Fruit fly (Drosophila melanogaster) Kc167 (cell line): ENCODE data around the gene Btnd.

Source experiments
- Myc ChIP-seq: fragments of >200 bp; optimal IDR thresholded peaks from 2 replicates; lab custom pipeline; 2017; ENCODE audit warnings: missing external identifiers
- Sin3A ChIP-seq: fragments of >200 bp; optimal IDR thresholded peaks from 2 replicates; lab custom pipeline; 2018; ENCODE audit warnings: missing external identifiers
- h ChIP-seq: fragments of >200 bp; optimal IDR thresholded peaks from 3 replicates; lab custom pipeline; 2018; ENCODE audit warnings: missing external identifiers
- insv ChIP-seq: fragments of >200 bp; optimal IDR thresholded peaks from 3 replicates; lab custom pipeline; 2018; ENCODE audit warnings: missing external identifiers
- psq ChIP-seq: fragments of >200 bp; optimal IDR thresholded peaks from 2 replicates; lab custom pipeline; 2017; ENCODE audit warnings: missing external identifiers
- ttk ChIP-seq: sonication (Bioruptor generic); optimal IDR thresholded peaks from 2 replicates; lab custom pipeline; 2017; ENCODE audit warnings: missing external identifiers

Gene Btnd

DNA sequence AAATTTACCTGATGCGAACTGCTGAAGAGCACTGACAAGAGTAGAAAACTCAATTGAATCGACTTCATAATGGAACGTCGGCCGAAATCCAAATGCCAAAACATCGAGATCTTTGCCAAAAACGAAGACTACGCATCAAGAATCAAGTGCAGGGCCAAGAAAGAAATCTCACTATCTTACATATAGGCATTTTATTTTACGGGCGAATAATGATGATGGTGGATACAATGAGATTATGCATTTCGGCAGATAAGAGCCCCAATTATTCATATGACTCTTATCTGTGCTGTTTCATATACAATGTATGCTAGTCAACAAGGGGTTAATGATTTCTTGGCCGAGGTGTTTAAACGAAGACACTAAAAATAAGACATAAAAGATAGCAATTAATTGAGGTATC is at the start of gene Btnd:
Gene Btnd, minus strand, starts transcription at position 101 of the 400 bp plus-strand sequence.
- TF ChIP-seq insv (lab: Kevin White, UChicago) (no peak), h (lab: Kevin White, UChicago) (no peak), Sin3A (lab: Kevin White, UChicago) (no peak), ttk (lab: Kevin White, UChicago) (no peak), Myc (lab: Kevin White, UChicago) (no peak), psq (lab: Kevin White, UChicago) (no peak)

DNA sequence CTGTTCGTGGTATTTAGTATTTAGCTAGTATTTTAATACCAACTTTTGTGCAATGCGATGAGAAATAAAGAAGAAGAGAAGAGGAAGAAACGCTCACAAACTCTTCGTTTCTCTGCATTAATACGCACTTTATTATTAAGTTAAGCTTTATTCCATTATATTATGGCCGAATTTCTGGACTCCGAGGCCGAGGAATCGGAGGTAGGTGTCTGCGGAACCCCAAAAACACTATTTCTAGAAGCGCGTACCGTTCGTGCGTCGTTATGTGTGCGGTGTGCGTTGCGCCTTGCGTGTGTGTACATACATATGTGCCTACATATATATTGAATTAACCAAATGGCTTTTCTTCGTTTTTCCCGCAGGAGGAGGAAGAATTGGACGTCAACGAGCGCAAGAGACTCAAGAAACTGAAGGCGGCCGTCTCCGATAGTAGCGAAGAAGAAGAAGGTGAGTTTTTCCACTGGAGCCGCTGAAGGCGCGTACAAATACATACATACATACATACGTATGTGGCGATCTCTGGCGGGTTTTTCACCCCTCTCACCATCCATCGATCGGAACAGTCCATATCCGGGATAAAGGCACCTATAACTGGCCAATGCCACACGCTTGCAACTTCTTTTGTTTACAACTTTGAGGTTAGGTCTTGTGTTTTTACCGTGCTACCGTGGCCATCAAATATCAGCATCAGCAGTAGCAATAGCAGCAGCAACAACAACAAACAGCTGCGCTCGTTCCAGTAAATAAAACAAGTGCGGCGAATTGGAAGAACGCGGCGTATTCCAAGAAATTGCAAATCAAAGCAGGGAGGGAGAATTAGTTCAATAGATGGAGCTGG is 48.8 kb upstream of the Btnd start, which contains the start of gene Spt6:
Gene Spt6, plus strand, starts transcription at position 53 of the 838 bp plus-strand sequence.
- TF ChIP-seq insv (lab: Kevin White, UChicago) = no peak
- no peak for TF ChIP-seq Sin3A (lab: Kevin White, UChicago)
- no peak for TF ChIP-seq h (lab: Kevin White, UChicago)
- no peak for TF ChIP-seq psq (lab: Kevin White, UChicago)
- TF ChIP-seq ttk (lab: Kevin White, UChicago) = no peak
- no peak for TF ChIP-seq Myc (lab: Kevin White, UChicago)

DNA sequence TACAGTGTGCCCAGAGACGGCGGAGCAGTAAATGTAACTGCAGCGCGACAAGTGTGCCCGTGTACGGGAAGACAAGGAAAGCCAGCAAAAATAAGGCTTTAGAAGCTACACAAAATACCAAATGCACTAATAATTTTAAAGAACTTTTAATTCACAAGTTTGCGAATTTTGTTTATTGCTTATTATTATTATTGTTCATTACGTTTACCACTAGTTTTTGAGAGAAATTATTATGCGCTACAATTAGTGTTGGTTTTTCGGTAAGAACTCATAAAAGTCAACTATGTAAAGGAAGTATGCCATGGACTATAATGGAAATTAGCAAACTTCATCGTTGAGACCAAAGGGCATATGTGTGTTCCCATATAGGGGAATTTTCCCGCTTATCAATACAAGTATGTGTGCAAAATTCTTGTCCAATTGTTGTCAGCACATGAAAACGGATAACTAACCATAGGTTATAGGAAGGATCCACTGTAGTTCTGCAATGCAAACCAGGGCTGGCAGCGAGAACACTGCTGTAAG is 48.1 kb upstream of the Btnd start, which contains the start of gene schlank:
Gene schlank, minus strand, starts transcription at position 42 of the 525 bp plus-strand sequence.
- TF ChIP-seq h (lab: Kevin White, UChicago) (no peak), psq (lab: Kevin White, UChicago) (no peak), insv (lab: Kevin White, UChicago) (no peak), Sin3A (lab: Kevin White, UChicago) (no peak), Myc (lab: Kevin White, UChicago) (no peak), ttk (lab: Kevin White, UChicago) (no peak)

DNA sequence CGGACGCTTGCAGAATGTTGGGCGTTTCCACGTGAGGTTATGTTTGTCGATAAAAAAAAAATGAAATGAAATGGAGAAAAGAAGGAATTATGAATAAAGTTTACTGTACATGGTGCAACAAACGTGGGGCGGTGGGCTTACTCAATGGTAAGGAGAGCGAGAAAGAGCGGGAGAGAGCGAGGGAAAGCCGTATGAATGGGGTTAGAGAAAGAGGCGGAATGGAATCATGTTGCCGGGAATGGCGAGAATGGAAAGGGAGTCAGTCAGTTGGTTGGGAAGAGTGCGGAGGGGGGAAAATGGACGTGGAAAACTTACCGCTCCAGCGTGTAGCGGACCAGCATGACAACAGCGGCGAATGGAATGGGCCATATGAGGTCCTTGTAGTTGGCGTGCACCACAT is 47.0 kb upstream of the Btnd start:
- TF ChIP-seq ttk (lab: Kevin White, UChicago) = peak; percentile 51
- TF ChIP-seq psq (lab: Kevin White, UChicago) = no peak

DNA sequence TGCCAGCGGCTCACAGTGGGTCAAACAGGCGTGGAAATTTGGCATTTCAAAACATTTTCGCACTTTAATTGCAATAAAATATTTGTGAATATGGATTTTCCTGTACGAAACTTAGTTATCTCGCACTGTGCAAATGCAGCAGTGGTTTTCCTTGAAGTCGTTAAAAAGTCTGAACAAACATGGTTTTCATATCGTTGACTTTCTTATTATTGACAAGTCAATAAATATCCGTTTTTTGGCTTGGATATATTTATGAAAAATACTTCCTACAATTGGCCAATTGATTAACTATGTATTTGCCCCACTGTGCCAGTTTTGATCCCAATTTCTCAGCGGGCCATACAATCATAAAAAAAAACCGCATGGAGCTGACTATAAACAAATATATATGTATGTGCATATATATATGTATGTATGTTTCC is 46.3 kb upstream of the Btnd start:
- TF ChIP-seq ttk (lab: Kevin White, UChicago) (no peak), h (lab: Kevin White, UChicago) (no peak), Sin3A (lab: Kevin White, UChicago) (no peak), Myc (lab: Kevin White, UChicago) (no peak), psq (lab: Kevin White, UChicago) (no peak), insv (lab: Kevin White, UChicago) (no peak)

DNA sequence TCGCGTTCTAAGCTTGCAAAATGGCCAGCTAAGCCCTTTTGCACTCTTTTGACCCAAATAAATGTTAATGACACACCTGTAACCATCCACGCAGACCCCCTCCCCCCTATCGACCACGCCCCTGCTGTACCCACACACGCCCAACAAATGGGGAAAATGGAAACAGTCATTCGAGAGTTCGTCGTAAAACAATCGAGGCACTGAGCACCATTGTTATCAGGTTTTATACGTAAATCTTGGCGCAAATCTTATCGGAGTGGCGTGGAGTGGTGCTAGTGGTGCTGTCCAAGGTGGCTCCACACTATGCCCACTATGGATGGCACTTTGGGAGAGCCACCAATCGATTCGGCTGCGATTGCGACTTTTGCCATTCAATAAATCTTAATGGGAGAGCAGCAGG is 45.3 kb upstream of the Btnd start:
- no peak for TF ChIP-seq h (lab: Kevin White, UChicago)
- TF ChIP-seq psq (lab: Kevin White, UChicago) = no peak
- no peak for TF ChIP-seq insv (lab: Kevin White, UChicago)
- TF ChIP-seq Sin3A (lab: Kevin White, UChicago) = no peak
- no peak for TF ChIP-seq ttk (lab: Kevin White, UChicago)
- no peak for TF ChIP-seq Myc (lab: Kevin White, UChicago)

DNA sequence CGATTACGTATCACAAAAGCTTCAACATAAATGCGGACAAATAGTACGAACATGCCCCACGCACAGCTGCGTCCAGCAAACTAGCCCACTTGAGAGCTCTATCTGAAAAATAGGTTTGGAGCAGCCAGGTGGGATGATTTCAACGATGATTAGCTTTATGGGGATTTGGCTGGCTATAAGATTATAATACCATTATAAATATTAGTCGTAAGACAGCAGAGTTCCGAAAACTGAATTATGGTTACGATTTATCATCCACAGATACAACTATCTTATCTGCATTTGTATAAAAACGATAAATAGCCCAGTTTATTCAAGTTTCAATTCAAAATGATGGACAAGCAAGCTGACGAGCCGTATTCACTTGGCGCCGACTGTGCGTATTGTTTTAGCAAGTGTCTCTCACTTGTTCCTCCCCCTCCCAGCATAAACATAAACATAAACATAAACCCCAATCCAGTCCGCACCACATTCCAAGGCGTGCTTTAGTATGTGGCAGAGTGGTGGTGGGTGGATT is 44.5 kb upstream of the Btnd start:
- TF ChIP-seq insv (lab: Kevin White, UChicago) (no peak), ttk (lab: Kevin White, UChicago) (no peak), Sin3A (lab: Kevin White, UChicago) (no peak), h (lab: Kevin White, UChicago) (no peak), Myc (lab: Kevin White, UChicago) (no peak), psq (lab: Kevin White, UChicago) (no peak)

DNA sequence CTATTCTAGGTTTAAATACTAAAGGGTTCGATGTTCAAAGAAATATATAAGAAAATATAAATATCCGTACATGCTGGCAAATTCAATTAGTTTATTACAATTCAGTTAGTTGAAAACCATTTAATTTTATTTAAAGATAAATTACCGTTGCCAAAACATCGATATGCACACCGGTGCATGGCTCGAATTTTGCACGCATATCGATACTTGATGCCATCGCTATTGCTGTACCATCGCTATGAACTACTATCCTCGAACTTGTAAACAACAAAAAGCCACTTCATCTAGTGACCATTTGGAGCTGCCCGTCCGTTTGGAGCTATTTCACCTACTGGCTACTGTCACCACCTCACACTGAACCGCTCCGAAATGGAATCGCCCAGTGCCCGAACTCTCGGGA is 41.8 kb upstream of the Btnd start, which contains the start of gene Josd:
Gene Josd, plus strand, starts transcription at position 270 of the 400 bp plus-strand sequence.
- TF ChIP-seq Sin3A (lab: Kevin White, UChicago) = no peak
- no peak for TF ChIP-seq insv (lab: Kevin White, UChicago)
- no peak for TF ChIP-seq psq (lab: Kevin White, UChicago)
- TF ChIP-seq ttk (lab: Kevin White, UChicago) = no peak
- TF ChIP-seq h (lab: Kevin White, UChicago) = no peak
- TF ChIP-seq Myc (lab: Kevin White, UChicago) = no peak

DNA sequence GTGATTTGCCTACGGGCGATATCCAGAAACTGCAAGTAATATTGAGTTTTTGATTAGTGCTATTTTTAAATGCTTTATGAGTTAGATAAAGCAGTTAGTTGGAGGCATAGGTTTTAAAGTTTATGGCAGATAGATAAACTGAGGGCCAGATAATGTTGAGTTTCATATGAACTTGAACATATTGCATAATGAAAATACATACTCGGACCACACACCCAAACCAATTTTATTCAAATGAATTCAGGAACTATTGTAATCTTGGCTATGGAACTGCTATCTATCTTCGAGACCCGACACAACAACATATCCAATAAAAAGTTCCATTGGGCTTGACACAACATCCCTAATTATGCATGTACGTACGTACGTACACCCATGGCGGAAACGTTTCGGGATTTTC is 40.6 kb upstream of the Btnd start:
- TF ChIP-seq ttk (lab: Kevin White, UChicago) = no peak
- no peak for TF ChIP-seq insv (lab: Kevin White, UChicago)
- no peak for TF ChIP-seq h (lab: Kevin White, UChicago)
- TF ChIP-seq Sin3A (lab: Kevin White, UChicago) = no peak
- no peak for TF ChIP-seq Myc (lab: Kevin White, UChicago)
- no peak for TF ChIP-seq psq (lab: Kevin White, UChicago)

DNA sequence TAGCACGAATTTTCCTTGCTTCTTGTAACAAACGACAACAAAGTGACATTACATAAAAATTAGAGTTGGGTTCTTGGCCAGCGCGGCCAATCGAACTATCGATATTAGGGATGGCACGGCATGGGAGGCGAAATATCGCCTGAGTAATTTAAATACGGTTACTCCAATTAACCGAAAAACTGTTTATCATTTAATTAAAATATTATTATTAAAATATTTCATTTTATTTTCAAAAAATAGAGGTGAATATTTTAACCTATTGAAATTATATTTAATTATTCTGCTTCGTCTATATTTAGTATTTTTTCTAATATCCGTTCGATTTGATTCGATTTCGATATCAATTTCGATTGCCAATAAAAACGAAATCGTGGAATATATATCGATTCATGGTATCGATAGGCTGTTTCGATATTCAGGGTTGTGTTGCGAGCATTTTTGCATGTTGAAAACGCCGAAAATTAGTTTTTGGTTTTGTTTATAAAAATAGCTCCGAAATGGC is 36.3 kb upstream of the Btnd start, which contains the start of the genes Rbcn-3A and Spx:
Gene Rbcn-3A, minus strand, starts transcription at position 74 of the 502 bp plus-strand sequence.
Gene Spx, plus strand, starts transcription at position 409 of the 502 bp plus-strand sequence.
- TF ChIP-seq psq (lab: Kevin White, UChicago) (no peak), Sin3A (lab: Kevin White, UChicago) (no peak), h (lab: Kevin White, UChicago) (no peak), ttk (lab: Kevin White, UChicago) (no peak), insv (lab: Kevin White, UChicago) (no peak), Myc (lab: Kevin White, UChicago) (no peak)
